Worm (Caenorhabditis elegans): Measurements from ENCODE around the gene R13A1.10.

Gene R13A1.10

DNA sequence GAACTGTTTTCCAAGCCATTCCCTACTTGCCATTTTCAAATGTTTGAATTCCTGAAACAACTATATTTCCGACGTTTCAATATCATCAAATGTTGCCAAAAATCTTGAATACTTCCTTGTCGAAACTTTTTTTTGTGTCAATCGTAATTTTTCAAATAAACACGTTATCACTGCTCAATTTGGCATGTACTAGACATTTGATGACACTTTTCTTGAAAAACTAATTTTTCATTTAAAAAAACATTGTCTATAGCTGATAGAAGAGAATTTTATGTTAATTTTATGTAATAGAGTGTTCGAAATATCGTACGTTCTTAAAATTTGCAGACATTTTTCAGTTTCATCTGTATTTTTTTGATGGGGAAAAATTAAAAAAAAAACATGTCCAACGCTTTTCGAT, 44.2 kb downstream of the R13A1.10 start:
- no peak for TF ChIP-seq C04F5.9 (tag; optimal IDR thresholded peaks at IDR 0.05)
- no peak for TF ChIP-seq lin-39 (tag; optimal IDR thresholded peaks at IDR 0.05)
- TF ChIP-seq nhr-19 (GFP tag; conservative IDR thresholded peaks at IDR 0.05) = no peak
- TF ChIP-seq nhr-76 (tag; optimal IDR thresholded peaks at IDR 0.05) = no peak
- no peak for TF ChIP-seq nhr-11 (tag; optimal IDR thresholded peaks at IDR 0.05)
- TF ChIP-seq lin-15B (tag; optimal IDR thresholded peaks at IDR 0.05) = no peak
- no peak for TF ChIP-seq fkh-4 (tag; optimal IDR thresholded peaks at IDR 0.05; ENCODE audit: borderline replicate concordance)
- TF ChIP-seq ces-1 (GFP tag; optimal IDR thresholded peaks at IDR 0.05) = no peak
- no peak for TF ChIP-seq mdl-1 (tag; optimal IDR thresholded peaks at IDR 0.05)
- TF ChIP-seq ztf-11 (tag; optimal IDR thresholded peaks at IDR 0.05) = no peak
- TF ChIP-seq tlp-1 (tag; optimal IDR thresholded peaks at IDR 0.05) = no peak
- no peak for TF ChIP-seq vab-15 (tag; optimal IDR thresholded peaks at IDR 0.05)
- no peak for TF ChIP-seq nhr-237 (tag; optimal IDR thresholded peaks at IDR 0.05)
- TF ChIP-seq nhr-71 (tag; optimal IDR thresholded peaks at IDR 0.05) = no peak
- no peak for TF ChIP-seq elt-3 (tag; optimal IDR thresholded peaks at IDR 0.05)
- no peak for TF ChIP-seq Y116A8C.19 (tag; optimal IDR thresholded peaks at IDR 0.05; ENCODE audit: borderline replicate concordance)

DNA sequence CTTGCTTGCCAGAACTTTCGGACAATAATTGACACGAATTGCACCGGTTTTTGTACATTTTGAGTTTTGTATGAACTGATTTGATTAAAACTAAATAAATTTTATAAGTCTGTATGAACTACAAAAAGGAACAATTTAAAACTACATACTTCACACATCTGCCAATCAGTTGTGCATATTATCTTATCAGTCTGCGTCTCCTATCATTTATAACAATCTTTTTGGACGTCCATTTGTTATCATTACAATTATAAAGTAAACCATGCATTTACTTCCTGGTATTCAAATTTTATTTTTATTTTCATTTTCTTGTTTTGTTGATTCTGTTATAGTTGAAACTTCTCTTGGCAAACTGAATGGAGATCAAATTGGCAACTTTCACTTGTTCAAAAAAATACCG, 46.7 kb downstream of the R13A1.10 start, which contains the start of gene cest-10:
TSS of gene cest-10 (plus strand) at position 254 of the 400 bp plus-strand sequence.
- no peak for TF ChIP-seq sup-37 (GFP tag; optimal IDR thresholded peaks at IDR 0.05)
- TF ChIP-seq tlp-1 (tag; optimal IDR thresholded peaks at IDR 0.05) = peak; percentile 32
- TF ChIP-seq fkh-8 (tag; optimal IDR thresholded peaks at IDR 0.05) = no peak
- TF ChIP-seq elt-3 (tag; optimal IDR thresholded peaks at IDR 0.05) = no peak
- TF ChIP-seq jun-1 (tag; optimal IDR thresholded peaks at IDR 0.05) = peak; percentile 13
- no peak for TF ChIP-seq rnt-1 (tag; optimal IDR thresholded peaks at IDR 0.05)
- TF ChIP-seq ceh-63 (GFP tag; optimal IDR thresholded peaks at IDR 0.05) = no peak
- no peak for TF ChIP-seq efl-1 (optimal IDR thresholded peaks at IDR 0.05)
- TF ChIP-seq efl-1 (GFP tag; optimal IDR thresholded peaks at IDR 0.05 in 1 of 2) = peak in 1 of 2 experiments; percentile 50
- TF ChIP-seq sptf-1 (tag; optimal IDR thresholded peaks at IDR 0.05) = no peak
- TF ChIP-seq elt-2 (tag; optimal IDR thresholded peaks at IDR 0.05) = peak; percentile 74

DNA sequence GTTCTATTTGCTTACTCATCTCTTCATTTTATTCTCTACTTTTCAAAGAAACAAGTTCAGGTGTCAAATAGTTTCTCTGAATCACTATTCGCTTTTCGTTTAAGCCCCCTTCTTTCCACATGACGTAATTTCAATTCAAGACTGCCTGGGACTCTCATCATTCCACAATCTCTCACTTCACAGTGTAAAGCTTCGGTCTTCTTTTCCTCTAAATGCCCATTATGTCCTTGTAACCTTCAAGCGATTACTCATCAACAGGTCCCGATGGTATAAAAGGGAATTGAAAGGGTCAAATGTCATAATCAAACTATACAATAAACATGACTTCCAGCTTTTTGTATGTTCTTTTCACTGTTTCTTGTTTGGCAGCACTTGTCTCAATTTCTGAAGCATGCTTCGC, 48.0 kb downstream of the R13A1.10 start, which contains the start of gene C42D4.3:
TSS of gene C42D4.3 (plus strand) at position 298 of the 400 bp plus-strand sequence.
- TF ChIP-seq snpc-4 (tag; optimal IDR thresholded peaks at IDR 0.05) = no peak
- TF ChIP-seq alr-1 (tag; optimal IDR thresholded peaks at IDR 0.05; ENCODE audit: borderline replicate concordance) = no peak
- TF ChIP-seq swsn-7 (tag; optimal IDR thresholded peaks at IDR 0.05) = no peak
- TF ChIP-seq ceh-88 (GFP tag; IDR thresholded peaks at IDR 0.05) = no peak

DNA sequence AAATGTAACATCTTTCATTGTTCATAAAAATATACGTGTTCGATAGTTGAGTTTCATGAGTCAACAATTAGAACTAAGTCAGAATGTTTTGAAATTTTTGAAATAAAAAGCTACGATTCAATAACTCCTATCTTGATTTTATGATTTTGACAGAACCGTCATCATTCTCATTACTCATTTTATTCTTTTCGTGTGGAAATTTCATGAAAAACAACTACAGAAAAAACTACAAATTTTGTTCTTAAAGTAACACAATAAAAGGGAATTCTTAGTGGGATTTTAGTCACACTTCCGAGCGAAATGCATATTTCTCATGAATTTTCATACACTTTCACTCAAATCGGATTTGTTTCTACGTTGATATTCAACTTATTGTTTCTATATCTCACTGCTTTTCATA, 50.1 kb downstream of the R13A1.10 start, which contains the start of gene str-44:
TSS of gene str-44 (plus strand) at position 301 of the 400 bp plus-strand sequence.
- no peak for TF ChIP-seq ztf-11 (tag; optimal IDR thresholded peaks at IDR 0.05)
- no peak for TF ChIP-seq nhr-84 (tag; optimal IDR thresholded peaks at IDR 0.05)
- TF ChIP-seq fkh-10 (GFP tag; optimal IDR thresholded peaks at IDR 0.05) = no peak
- TF ChIP-seq fkh-8 (tag; optimal IDR thresholded peaks at IDR 0.05) = no peak
- no peak for TF ChIP-seq elt-2 (tag; optimal IDR thresholded peaks at IDR 0.05)
- TF ChIP-seq aha-1 (tag; optimal IDR thresholded peaks at IDR 0.05) = no peak
- no peak for TF ChIP-seq isw-1 (GFP tag; IDR thresholded peaks at IDR 0.05)
- TF ChIP-seq ztf-4 (tag; optimal IDR thresholded peaks at IDR 0.05) = no peak
- TF ChIP-seq unc-62 (GFP tag; optimal IDR thresholded peaks at IDR 0.05) = no peak
- no peak for TF ChIP-seq mdl-1 (tag; optimal IDR thresholded peaks at IDR 0.05)
- TF ChIP-seq snpc-4 (tag; optimal IDR thresholded peaks at IDR 0.05) = no peak
- no peak for TF ChIP-seq unc-86 (tag; optimal IDR thresholded peaks at IDR 0.05)
- TF ChIP-seq C34B4.2 (tag; optimal IDR thresholded peaks at IDR 0.05) = no peak
- TF ChIP-seq irx-1 (tag; optimal IDR thresholded peaks at IDR 0.05) = no peak
- TF ChIP-seq nhr-90 (tag; optimal IDR thresholded peaks at IDR 0.05; ENCODE audit: poor library complexity) = no peak
- TF ChIP-seq mab-9 (GFP tag; IDR thresholded peaks at IDR 0.05) = no peak

Data from whole organism, L1 larva.